Fruit fly (Drosophila melanogaster) whole organism, embryonic: ENCODE data around the gene Appl.

ENCODE experiments used
- B-H1 ChIP-seq: fragments of 200-800 bp; sonication (Bioruptor generic); IDR thresholded peaks from 3 replicates; pipeline ENCODE4 v1.3.6; 2022; ENCODE audit warnings: missing biosample characterization, missing genetic modification characterization
- CG10209 ChIP-seq: fragments of 200-800 bp; sonication (Bioruptor generic); optimal IDR thresholded peaks from 3 replicates; lab custom pipeline; 2017; ENCODE audit warnings: missing biosample characterization, mild to moderate bottlenecking, missing genetic modification characterization, missing genetic modification reagents
- CG13123 ChIP-seq: fragments of 200-800 bp; sonication (Bioruptor generic); optimal IDR thresholded peaks from 2 replicates; lab custom pipeline; 2016; ENCODE audit warnings: missing biosample characterization, missing genetic modification characterization
- CG14050 ChIP-seq: fragments of 200-800 bp; sonication (Bioruptor generic); IDR thresholded peaks from 3 replicates; pipeline ENCODE4 v1.3.6; 2022; ENCODE audit warnings: missing biosample characterization, missing genetic modification characterization
- CG16813 ChIP-seq: fragments of 200-800 bp; sonication (Bioruptor generic); IDR thresholded peaks from 3 replicates; pipeline ENCODE4 v1.3.6; 2022; ENCODE audit warnings: missing biosample characterization, missing genetic modification characterization; ENCODE audit not compliant: partially characterized antibody
- CG16863 ChIP-seq: fragments of 200-800 bp; sonication (Bioruptor generic); optimal IDR thresholded peaks from 3 replicates; lab custom pipeline; 2016; ENCODE audit warnings: missing biosample characterization, missing genetic modification characterization
- CG18599 ChIP-seq: fragments of 200-800 bp; sonication (Bioruptor generic); optimal IDR thresholded peaks from 3 replicates; lab custom pipeline; 2017; ENCODE audit warnings: missing biosample characterization, missing genetic modification characterization, mild to moderate bottlenecking, moderate library complexity, missing genetic modification reagents
- CG2202 ChIP-seq: fragments of 200-800 bp; sonication (Bioruptor generic); optimal IDR thresholded peaks from 2 replicates; lab custom pipeline; 2018; ENCODE audit warnings: missing biosample characterization, mild to moderate bottlenecking, missing genetic modification characterization
- CG3065 ChIP-seq: fragments of 200-800 bp; sonication (Bioruptor generic); optimal IDR thresholded peaks from 2 replicates; lab custom pipeline; 2016; ENCODE audit warnings: missing biosample characterization, missing genetic modification characterization
- CG34224 ChIP-seq: fragments of 200-800 bp; sonication (Bioruptor generic); IDR thresholded peaks from 3 replicates; pipeline ENCODE4 v1.3.6; 2022; ENCODE audit warnings: missing biosample characterization, missing genetic modification characterization; ENCODE audit not compliant: partially characterized antibody
- CG34376 ChIP-seq: fragments of 200-800 bp; sonication (Bioruptor generic); optimal IDR thresholded peaks from 2 replicates; lab custom pipeline; 2018; ENCODE audit warnings: missing biosample characterization, mild to moderate bottlenecking, missing genetic modification characterization
- CG3726 ChIP-seq: fragments of 200-800 bp; sonication (Bioruptor generic); IDR thresholded peaks from 3 replicates; pipeline ENCODE4, ENCODE4 v1.3.6; 2022; ENCODE audit warnings: missing biosample characterization, missing genetic modification characterization
- CG42726 ChIP-seq: fragments of 200-800 bp; sonication (Bioruptor generic); IDR thresholded peaks from 2 replicates; pipeline ENCODE4 v1.3.6; 2022; ENCODE audit warnings: missing biosample characterization, missing genetic modification characterization; ENCODE audit not compliant: partially characterized antibody
- CG4404 ChIP-seq: fragments of 200-800 bp; sonication (Bioruptor generic); IDR thresholded peaks from 2 replicates; pipeline ENCODE4 v1.3.6; 2022; ENCODE audit warnings: missing biosample characterization, missing genetic modification characterization
- CG4424 ChIP-seq: fragments of 200-800 bp; sonication (Bioruptor generic); optimal IDR thresholded peaks from 3 replicates; lab custom pipeline; 2016; ENCODE audit warnings: missing biosample characterization, missing genetic modification characterization
- CG4854 ChIP-seq: fragments of 200-800 bp; sonication (Bioruptor generic); optimal IDR thresholded peaks from 2 replicates; lab custom pipeline; 2016; ENCODE audit warnings: missing biosample characterization, missing genetic modification characterization, inconsistent platforms
- CG7372 ChIP-seq: fragments of 200-800 bp; sonication (Bioruptor generic); IDR thresholded peaks from 2 replicates; pipeline ENCODE4 v1.3.6; 2022; ENCODE audit warnings: missing biosample characterization, missing genetic modification characterization
- CG8290 ChIP-seq, 3 experiments: fragments of 200-800 bp; sonication (Bioruptor generic); optimal IDR thresholded peaks; 2 replicates each; lab custom pipeline; 2016 to 2019; ENCODE audit warnings: missing biosample characterization in 3 of 3, missing genetic modification characterization in 3 of 3, mild to moderate bottlenecking in 2 of 3, moderate library complexity in 1 of 3
- CG9609 ChIP-seq: fragments of 200-800 bp; sonication (Bioruptor generic); optimal IDR thresholded peaks from 3 replicates; lab custom pipeline; 2016; ENCODE audit warnings: missing biosample characterization, missing genetic modification characterization
- CG9797 ChIP-seq: fragments of 200-800 bp; sonication (Bioruptor generic); optimal IDR thresholded peaks from 3 replicates; lab custom pipeline; 2018; ENCODE audit warnings: missing biosample characterization, mild to moderate bottlenecking, missing genetic modification characterization
- D19B ChIP-seq: fragments of 200-800 bp; sonication (Bioruptor generic); optimal IDR thresholded peaks from 2 replicates; lab custom pipeline; 2017; ENCODE audit warnings: missing biosample characterization, mild to moderate bottlenecking, missing genetic modification characterization
- Dad ChIP-seq: fragments of 200-800 bp; sonication (Bioruptor generic); optimal IDR thresholded peaks from 3 replicates; lab custom pipeline; 2016; ENCODE audit warnings: missing biosample characterization, missing genetic modification characterization
- E2f1 ChIP-seq: fragments of 200-800 bp; sonication (Bioruptor generic); IDR thresholded peaks from 2 replicates; pipeline ENCODE4 v1.3.6; 2022; ENCODE audit warnings: missing biosample characterization, missing genetic modification characterization
- HLH3B ChIP-seq: fragments of 200-800 bp; sonication (Bioruptor generic); IDR thresholded peaks from 2 replicates; pipeline ENCODE4 v1.3.6; 2022; ENCODE audit warnings: missing biosample characterization, missing genetic modification characterization
- Lhr ChIP-seq: fragments of 200-800 bp; sonication (Bioruptor generic); optimal IDR thresholded peaks from 3 replicates; lab custom pipeline; 2017; ENCODE audit warnings: mild to moderate bottlenecking, missing biosample characterization, missing genetic modification reagents, missing genetic modification characterization
- Mrtf ChIP-seq: fragments of 200-800 bp; sonication (Bioruptor generic); IDR thresholded peaks from 3 replicates; pipeline ENCODE4 v1.3.6; 2022; ENCODE audit warnings: missing biosample characterization, missing genetic modification characterization
- NFAT ChIP-seq: fragments of 200-800 bp; sonication (Bioruptor generic); IDR thresholded peaks from 2 replicates; pipeline ENCODE4 v1.3.6; 2022; ENCODE audit warnings: missing biosample characterization, missing genetic modification characterization
- Rx ChIP-seq: fragments of 200-800 bp; sonication (Bioruptor generic); IDR thresholded peaks from 2 replicates; pipeline ENCODE4 v1.3.6; 2022; ENCODE audit warnings: missing biosample characterization, missing genetic modification characterization
- dmrt11E ChIP-seq: fragments of 200-800 bp; sonication (Bioruptor generic); optimal IDR thresholded peaks from 3 replicates; lab custom pipeline; 2018; ENCODE audit warnings: missing biosample characterization, mild to moderate bottlenecking, missing genetic modification characterization, moderate library complexity
- fd102C ChIP-seq: fragments of 200-800 bp; sonication (Bioruptor generic); optimal IDR thresholded peaks from 2 replicates; lab custom pipeline; 2018; ENCODE audit warnings: missing biosample characterization, mild to moderate bottlenecking, missing genetic modification characterization, moderate library complexity
- fd3F ChIP-seq: fragments of 200-800 bp; sonication (Bioruptor generic); optimal IDR thresholded peaks from 2 replicates; lab custom pipeline; 2018; ENCODE audit warnings: missing biosample characterization, mild to moderate bottlenecking, missing genetic modification characterization, moderate library complexity
- fu2 ChIP-seq: fragments of 200-800 bp; sonication (Bioruptor generic); optimal IDR thresholded peaks from 2 replicates; lab custom pipeline; 2016; ENCODE audit warnings: missing biosample characterization, missing genetic modification characterization
- gcm2 ChIP-seq: fragments of 200-800 bp; sonication (Bioruptor generic); optimal IDR thresholded peaks from 2 replicates; lab custom pipeline; 2016; ENCODE audit warnings: missing biosample characterization, missing genetic modification characterization
- hb ChIP-seq: fragments of 200-800 bp; sonication (Bioruptor generic); IDR thresholded peaks from 3 replicates; pipeline ENCODE4 v1.3.6; 2022; ENCODE audit warnings: missing biosample characterization, missing genetic modification characterization; ENCODE audit not compliant: partially characterized antibody
- her ChIP-seq: fragments of 200-800 bp; sonication (Bioruptor generic); optimal IDR thresholded peaks from 2 replicates; lab custom pipeline; 2016; ENCODE audit warnings: missing biosample characterization, missing genetic modification characterization
- ind ChIP-seq: fragments of 200-800 bp; sonication (Bioruptor generic); optimal IDR thresholded peaks from 3 replicates; lab custom pipeline; 2016; ENCODE audit warnings: missing biosample characterization, missing genetic modification characterization
- mam ChIP-seq: fragments of 200-800 bp; sonication (Bioruptor generic); optimal IDR thresholded peaks from 3 replicates; lab custom pipeline; 2016; ENCODE audit warnings: missing biosample characterization, missing genetic modification characterization
- mirr ChIP-seq: fragments of 200-800 bp; sonication (Bioruptor generic); optimal IDR thresholded peaks from 3 replicates; lab custom pipeline; 2018; ENCODE audit warnings: missing biosample characterization, mild to moderate bottlenecking, missing genetic modification characterization
- pfk ChIP-seq: fragments of 200-800 bp; sonication (Bioruptor generic); optimal IDR thresholded peaks from 2 replicates; lab custom pipeline; 2018; ENCODE audit warnings: missing biosample characterization, mild to moderate bottlenecking, missing genetic modification characterization, moderate library complexity
- phol ChIP-seq: fragments of 200-800 bp; sonication (Bioruptor generic); optimal IDR thresholded peaks from 3 replicates; lab custom pipeline; 2018; ENCODE audit warnings: missing biosample characterization, mild to moderate bottlenecking, missing genetic modification characterization, moderate library complexity
- repo ChIP-seq: fragments of 200-800 bp; sonication (Bioruptor generic); optimal IDR thresholded peaks from 2 replicates; lab custom pipeline; 2016; ENCODE audit warnings: missing biosample characterization, missing genetic modification characterization
- ro ChIP-seq: fragments of 200-800 bp; sonication (Bioruptor generic); IDR thresholded peaks from 2 replicates; pipeline ENCODE4 v1.3.6; 2022; ENCODE audit warnings: missing biosample characterization, missing genetic modification characterization
- sima ChIP-seq: fragments of 200-800 bp; sonication (Bioruptor generic); optimal IDR thresholded peaks from 2 replicates; lab custom pipeline; 2016; ENCODE audit warnings: missing biosample characterization, missing genetic modification characterization
- sna ChIP-seq: fragments of 200-800 bp; sonication (Bioruptor generic); IDR thresholded peaks from 2 replicates; pipeline ENCODE4 v1.3.6; 2022; ENCODE audit warnings: missing biosample characterization, missing genetic modification characterization; ENCODE audit not compliant: partially characterized antibody
- tin ChIP-seq: fragments of 200-800 bp; sonication (Bioruptor generic); optimal IDR thresholded peaks from 3 replicates; lab custom pipeline; 2016; ENCODE audit warnings: missing biosample characterization, missing genetic modification characterization
- tna ChIP-seq: fragments of 200-800 bp; sonication (Bioruptor generic); IDR thresholded peaks from 2 replicates; pipeline ENCODE4 v1.3.6; 2022; ENCODE audit warnings: missing biosample characterization, missing genetic modification characterization; ENCODE audit not compliant: partially characterized antibody
- ttk ChIP-seq: fragments of 200-800 bp; sonication (Bioruptor generic); IDR thresholded peaks from 2 replicates; pipeline ENCODE4 v2.1.2; 2022; ENCODE audit warnings: missing biosample characterization, missing genetic modification characterization
- vfl ChIP-seq: fragments of 200-800 bp; sonication (Bioruptor generic); optimal IDR thresholded peaks from 2 replicates; lab custom pipeline; 2016; ENCODE audit warnings: missing biosample characterization, missing genetic modification characterization
- vnd ChIP-seq: fragments of 200-800 bp; sonication (Bioruptor generic); IDR thresholded peaks from 3 replicates; pipeline ENCODE4 v1.3.6; 2022; ENCODE audit warnings: missing biosample characterization, missing genetic modification characterization; ENCODE audit not compliant: partially characterized antibody

The Appl gene

DNA sequence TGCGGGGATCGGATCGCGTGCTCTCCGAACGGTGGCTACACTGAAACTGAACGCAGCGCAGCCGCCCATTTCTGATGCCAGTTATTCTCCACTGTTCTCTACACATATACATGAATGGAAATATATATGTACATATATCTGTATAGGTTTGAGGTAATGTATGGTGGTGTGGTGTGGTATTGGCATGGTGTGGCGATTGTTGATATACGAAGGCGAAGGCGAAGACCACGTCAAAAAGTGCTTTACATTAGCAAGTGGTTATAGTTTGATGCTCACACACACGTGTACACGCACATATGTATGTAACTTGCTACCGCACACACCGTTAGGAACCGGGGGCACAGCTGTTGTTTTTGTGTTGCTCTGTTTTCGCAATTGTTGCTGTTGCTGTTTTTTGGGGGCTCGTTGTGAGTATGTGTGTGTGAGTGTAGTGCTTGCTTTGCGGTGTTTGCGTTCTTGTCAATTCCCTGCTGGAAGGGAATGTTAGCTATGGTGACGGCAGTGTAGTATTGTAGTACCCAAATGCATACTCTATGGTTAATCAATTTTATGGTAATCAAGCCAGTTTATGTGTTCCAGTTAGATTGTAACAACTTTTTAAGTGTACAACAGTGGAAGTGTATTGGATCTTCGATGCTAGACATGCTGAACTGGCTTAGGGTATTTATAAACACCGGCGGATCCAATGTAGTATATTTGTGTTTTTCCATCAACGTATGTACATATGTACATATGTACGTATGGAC lies 36.7 kb upstream of the Appl start, which contains the start of gene CG17896 (continued):
- TF ChIP-seq pfk (peak; percentile 2), gcm2 (GFP tag; lab: Kevin White, UChicago) (peak; percentile 89), repo (GFP tag; lab: Kevin White, UChicago) (peak; percentile 97), CG2202 (tag; lab: Kevin White, UChicago) (peak; percentile 79), CG9609 (peak; percentile 99), sna (no peak), E2f1 (GFP tag; lab: Robert Waterston, UW) (peak; percentile 98), CG4404 (GFP tag; lab: Robert Waterston, UW) (peak; percentile 95), Dad (GFP tag; lab: Kevin White, UChicago) (peak; percentile 98), HLH3B (GFP tag; lab: Robert Waterston, UW) (peak; percentile 97), CG10209 (GFP tag; lab: Kevin White, UChicago) (peak; percentile 98), CG42726 (no peak), tin (GFP tag; lab: Kevin White, UChicago) (peak; percentile 96), CG4854 (GFP tag; lab: Kevin White, UChicago) (peak; percentile 97), ro (GFP tag; lab: Robert Waterston, UW) (peak; percentile 92), hb (no peak), CG3065 (GFP tag; lab: Kevin White, UChicago) (peak; percentile 93), fd3F (GFP tag; lab: Kevin White, UChicago) (peak; percentile 98), CG16863 (GFP tag; lab: Kevin White, UChicago) (peak; percentile 97), Mrtf (peak; percentile 97), ttk (GFP tag; lab: Robert Waterston, UW) (peak; percentile 97), CG13123 (GFP tag; lab: Kevin White, UChicago) (peak; percentile 94), her (peak; percentile 98), phol (tag; lab: Kevin White, UChicago) (peak; percentile 93), NFAT (peak; percentile 99), CG34376 (GFP tag; lab: Kevin White, UChicago) (peak; percentile 91), sima (peak; percentile 95), CG4424 (GFP tag; lab: Kevin White, UChicago) (peak; percentile 96), CG34224 (GFP tag; lab: Robert Waterston, UW) (no peak), Lhr (GFP tag; lab: Kevin White, UChicago) (peak; percentile 80), D19B (GFP tag; lab: Kevin White, UChicago) (peak; percentile 96), CG7372 (peak; percentile 98), vnd (GFP tag; lab: Robert Waterston, UW) (no peak), fd102C (GFP tag; lab: Kevin White, UChicago) (no peak), CG9797 (GFP tag; lab: Kevin White, UChicago) (peak; percentile 44), ind (GFP tag; lab: Kevin White, UChicago) (peak; percentile 99), mirr (GFP tag; lab: Kevin White, UChicago) (peak; percentile 98), CG8290 (GFP tag; optimal IDR thresholded peaks at IDR 0.05; lab: Kevin White, UChicago) (peak; percentile 81), CG8290 (tag; optimal IDR thresholded peaks at IDR 0.05; lab: Kevin White, UChicago) (peak in 1 of 2 experiments; percentile 100), CG18599 (GFP tag; lab: Kevin White, UChicago) (peak; percentile 99), CG3726 (peak; percentile 95), vfl (GFP tag; lab: Kevin White, UChicago) (peak; percentile 98), Rx (GFP tag; lab: Robert Waterston, UW) (peak; percentile 97), mam (GFP tag; lab: Kevin White, UChicago) (peak; percentile 99), fu2 (GFP tag; lab: Kevin White, UChicago) (peak; percentile 99), CG14050 (GFP tag; lab: Robert Waterston, UW) (peak; percentile 95), B-H1 (GFP tag; lab: Robert Waterston, UW) (peak; percentile 97), CG16813 (GFP tag; lab: Robert Waterston, UW) (no peak), tna (no peak), dmrt11E (tag; lab: Kevin White, UChicago) (peak; percentile 72)
